Worm (Caenorhabditis elegans) whole organism, mixed stage, embryonic: ENCODE measurements around the gene zhit-2.

Experiments
- elt-1 ChIP-seq: sonication (generic microtip); optimal IDR thresholded peaks from 2 replicates; lab custom pipeline; 2017; ENCODE audit warnings: missing genetic modification characterization, mild to moderate bottlenecking, missing compliant biosample characterization, antibody characterized with exemption, moderate library complexity, borderline replicate concordance; ENCODE audit not compliant: insufficient read depth
- elt-3 ChIP-seq: fragments of 150-350 bp; optimal IDR thresholded peaks from 2 replicates; lab custom pipeline; 2014; ENCODE audit warnings: missing biosample characterization, missing genetic modification characterization
- flh-1 ChIP-seq: fragments of 200-800 bp; sonication (Bioruptor generic); optimal IDR thresholded peaks from 2 replicates; lab custom pipeline; 2018; ENCODE audit warnings: mild to moderate bottlenecking, missing genetic modification characterization, moderate library complexity, missing compliant biosample characterization
- lin-13 ChIP-seq: fragments of 150-350 bp; optimal IDR thresholded peaks from 2 replicates; lab custom pipeline; 2014; ENCODE audit warnings: missing biosample characterization, missing genetic modification characterization
- lsy-2 ChIP-seq: fragments of 150-350 bp; optimal IDR thresholded peaks from 2 replicates; lab custom pipeline; 2014; ENCODE audit warnings: missing biosample characterization, missing genetic modification characterization
- mab-5 ChIP-seq: fragments of 150-350 bp; optimal IDR thresholded peaks from 2 replicates; lab custom pipeline; 2014; ENCODE audit warnings: missing biosample characterization, missing genetic modification characterization
- mep-1 ChIP-seq: fragments of 150-350 bp; optimal IDR thresholded peaks from 2 replicates; lab custom pipeline; 2017; ENCODE audit warnings: missing biosample characterization, missing genetic modification reagents, missing genetic modification characterization, inconsistent platforms
- mls-2 ChIP-seq: sonication (generic microtip); optimal IDR thresholded peaks from 2 replicates; lab custom pipeline; 2016; ENCODE audit warnings: mild to moderate bottlenecking, missing genetic modification characterization, moderate library complexity, missing compliant biosample characterization
- snpc-4 ChIP-seq: fragments of 150-350 bp; optimal IDR thresholded peaks from 2 replicates; lab custom pipeline; 2014; ENCODE audit warnings: missing biosample characterization, missing genetic modification characterization
- sptf-1 ChIP-seq: sonication (generic microtip); optimal IDR thresholded peaks from 2 replicates; lab custom pipeline; 2017; ENCODE audit warnings: mild to moderate bottlenecking, missing genetic modification characterization, moderate library complexity, missing compliant biosample characterization
- unc-62 ChIP-seq: fragments of 150-350 bp; optimal IDR thresholded peaks from 2 replicates; lab custom pipeline; 2014; ENCODE audit warnings: missing biosample characterization, missing genetic modification reagents, missing genetic modification characterization
- ztf-11 ChIP-seq: fragments of 150-350 bp; optimal IDR thresholded peaks from 2 replicates; lab custom pipeline; 2014; ENCODE audit warnings: missing biosample characterization, missing genetic modification characterization

DNA sequence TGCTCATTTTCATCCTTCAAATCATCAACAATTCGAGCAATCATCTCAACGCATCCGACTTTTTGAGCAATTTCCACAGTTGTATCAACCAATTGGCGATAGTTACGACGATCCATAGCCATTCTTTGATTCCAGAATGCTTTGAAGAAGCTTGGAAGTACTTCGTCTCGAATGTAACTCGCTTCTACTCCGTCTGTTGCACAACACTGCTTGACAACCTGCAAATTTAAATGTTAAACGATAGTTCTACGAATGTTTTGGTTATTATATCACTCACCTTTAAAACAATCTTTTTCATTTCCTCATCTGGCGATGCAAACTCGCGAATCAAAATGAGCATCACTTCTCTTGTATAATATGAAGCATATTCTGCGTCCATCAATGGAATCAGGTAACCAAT is 21.7 kb upstream of the zhit-2 start:
- no peak for TF ChIP-seq elt-1 (tag; lab: Kevin White, UChicago)
- TF ChIP-seq lin-13 (tag; lab: Kevin White, UChicago) = no peak
- no peak for TF ChIP-seq mls-2 (tag; lab: Kevin White, UChicago)
- no peak for TF ChIP-seq flh-1
- no peak for TF ChIP-seq elt-3 (tag; lab: Kevin White, UChicago)
- no peak for TF ChIP-seq snpc-4 (tag; lab: Kevin White, UChicago)
- no peak for TF ChIP-seq mab-5 (tag; lab: Kevin White, UChicago)
- TF ChIP-seq ztf-11 (tag; lab: Kevin White, UChicago) = no peak
- TF ChIP-seq unc-62 (GFP tag; lab: Kevin White, UChicago) = no peak
- TF ChIP-seq sptf-1 (tag; lab: Kevin White, UChicago) = no peak
- no peak for TF ChIP-seq lsy-2 (tag; lab: Kevin White, UChicago)
- no peak for TF ChIP-seq mep-1 (tag; lab: Kevin White, UChicago)
